Fruit fly (Drosophila melanogaster): ENCODE measurements around the gene TfIIFalpha.

TfIIFalpha gene

DNA sequence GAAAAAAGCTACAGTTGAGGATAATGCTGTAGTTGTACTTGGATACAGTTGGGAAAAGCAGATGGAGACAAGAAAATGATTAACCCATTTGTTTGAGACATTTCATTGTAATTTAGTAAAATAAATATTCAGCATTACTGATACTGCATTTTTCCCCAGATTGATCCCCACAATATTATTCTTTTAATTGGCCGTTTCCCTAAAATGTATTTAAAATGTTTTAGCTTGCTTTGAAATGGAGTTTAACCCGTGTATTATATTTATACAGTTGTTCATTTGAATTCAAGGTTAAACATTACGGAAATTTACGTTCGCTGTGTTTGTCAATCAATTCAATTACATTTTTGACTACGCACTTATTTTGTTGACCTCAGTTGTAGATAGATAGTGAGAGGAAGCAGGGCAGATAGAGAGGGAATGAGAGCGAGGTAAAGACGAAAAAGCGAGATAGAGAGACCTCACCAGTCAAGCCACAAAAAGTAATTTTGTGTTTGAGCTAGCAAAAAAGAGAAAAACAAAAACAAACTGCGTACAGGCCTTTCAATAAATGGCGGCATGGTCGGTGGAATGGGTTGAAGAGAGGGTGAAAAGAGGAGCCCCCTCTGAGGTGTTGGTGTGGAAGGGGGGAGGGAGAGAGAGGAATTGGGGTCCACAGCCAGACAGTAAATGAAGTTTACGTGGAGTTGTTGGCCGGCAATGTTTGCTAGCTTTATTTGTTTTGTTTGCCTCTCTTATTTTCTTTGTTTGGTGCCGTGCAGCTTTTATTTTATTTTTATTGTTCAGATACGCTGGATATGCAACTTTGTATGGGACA is 30.4 kb downstream of the TfIIFalpha start (continued):
- peak; percentile 50; the same call in 1 of the 2 replicates for TF ChIP-seq CG4730 (GFP tag; IDR thresholded peaks at IDR 0.05)
- TF ChIP-seq mld (GFP tag; IDR thresholded peaks at IDR 0.05; ENCODE audit: partially characterized antibody) = no peak
- peak; percentile 83 for TF ChIP-seq Asciz (GFP tag; optimal IDR thresholded peaks at IDR 0.05)
- peak; percentile 66 for TF ChIP-seq klu (GFP tag; IDR thresholded peaks at IDR 0.05)
- no peak for TF ChIP-seq CG42726 (GFP tag; IDR thresholded peaks at IDR 0.05; ENCODE audit: partially characterized antibody)
- peak; percentile 65 for TF ChIP-seq CG12744 (GFP tag; optimal IDR thresholded peaks at IDR 0.05)
- peak; percentile 78 for TF ChIP-seq Dip3 (GFP tag; optimal IDR thresholded peaks at IDR 0.05)
- TF ChIP-seq Hr39 (optimal IDR thresholded peaks at IDR 0.05) = no peak
- TF ChIP-seq Hr78 (GFP tag; optimal IDR thresholded peaks at IDR 0.05) = peak in 1 of 2 experiments; percentile 88
- TF ChIP-seq CG1647 (GFP tag; optimal IDR thresholded peaks at IDR 0.05) = peak; percentile 74
- 0 out of 4 replicates have a peak, but pooled peaks have one; percentile 37 for TF ChIP-seq Dll (GFP tag; IDR thresholded peaks at IDR 0.05; ENCODE audit: partially characterized antibody)
- no peak for TF ChIP-seq CG4282 (GFP tag; optimal IDR thresholded peaks at IDR 0.05)
- TF ChIP-seq Vsx1 (GFP tag; optimal IDR thresholded peaks at IDR 0.05) = peak; percentile 78
- no peak for TF ChIP-seq pzg (GFP tag; optimal IDR thresholded peaks at IDR 0.05)
- peak; percentile 83 for TF ChIP-seq CG10267 (tag; optimal IDR thresholded peaks at IDR 0.05)
- peak; percentile 89 for TF ChIP-seq CG15269 (tag; optimal IDR thresholded peaks at IDR 0.05)
- peak; percentile 56 for TF ChIP-seq CG7372 (GFP tag; IDR thresholded peaks at IDR 0.05)
- peak; percentile 53 for TF ChIP-seq Atf3 (GFP tag; optimal IDR thresholded peaks at IDR 0.05)
- peak; percentile 95 for TF ChIP-seq CG7556 (GFP tag; optimal IDR thresholded peaks at IDR 0.05)
- peak; percentile 84 for TF ChIP-seq CG4854 (GFP tag; optimal IDR thresholded peaks at IDR 0.05)
- peak; percentile 95 for TF ChIP-seq Sox100B (GFP tag; optimal IDR thresholded peaks at IDR 0.05)
- TF ChIP-seq bbx (GFP tag; IDR thresholded peaks at IDR 0.05; ENCODE audit: partially characterized antibody) = no peak
- TF ChIP-seq Atf-2 (GFP tag; optimal IDR thresholded peaks at IDR 0.05) = peak; percentile 85
- peak; percentile 65 for TF ChIP-seq CG2202 (tag; optimal IDR thresholded peaks at IDR 0.05)
- TF ChIP-seq Dip2 (GFP tag; IDR thresholded peaks at IDR 0.05) = no peak
- TF ChIP-seq CG15479 (GFP tag; optimal IDR thresholded peaks at IDR 0.05) = no peak
- peak; percentile 14; the same call in 1 of the 2 replicates for TF ChIP-seq peb (GFP tag; IDR thresholded peaks at IDR 0.05)
- TF ChIP-seq CG12659 (GFP tag; optimal IDR thresholded peaks at IDR 0.05) = peak; percentile 94
- peak; percentile 64 for TF ChIP-seq esg (GFP tag; conservative IDR thresholded peaks at IDR 0.05)
- TF ChIP-seq CG11560 (tag; IDR thresholded peaks at IDR 0.05) = peak; percentile 60; the same call in 1 of the 3 replicates
- peak; percentile 24 for TF ChIP-seq pfk (GFP tag; optimal IDR thresholded peaks at IDR 0.05)
- TF ChIP-seq CG6683 (GFP tag; optimal IDR thresholded peaks at IDR 0.05) = peak; percentile 80
- TF ChIP-seq BtbVII (GFP tag; optimal IDR thresholded peaks at IDR 0.05) = peak; percentile 91
- TF ChIP-seq CG8765 (GFP tag; IDR thresholded peaks at IDR 0.05) = peak; percentile 37; the same call in 1 of the 2 replicates
- peak; percentile 55 for TF ChIP-seq sima (GFP tag; optimal IDR thresholded peaks at IDR 0.05)
- TF ChIP-seq CG11398 (GFP tag; optimal IDR thresholded peaks at IDR 0.05) = peak; percentile 78
- TF ChIP-seq CG17359 (tag; optimal IDR thresholded peaks at IDR 0.05) = peak; percentile 83
- TF ChIP-seq gsb-n (tag; optimal IDR thresholded peaks at IDR 0.05) = peak; percentile 81
- no peak for TF ChIP-seq sna (GFP tag; IDR thresholded peaks at IDR 0.05; ENCODE audit: partially characterized antibody)
- no peak for TF ChIP-seq z (GFP tag; IDR thresholded peaks at IDR 0.05)
- peak; percentile 89 for TF ChIP-seq HHEX (GFP tag; optimal IDR thresholded peaks at IDR 0.05)
- peak; percentile 10 for TF ChIP-seq Aef1 (GFP tag; IDR thresholded peaks at IDR 0.05)
- TF ChIP-seq CG2199 (GFP tag; IDR thresholded peaks at IDR 0.05) = 0 out of 3 replicates have a peak, but pooled peaks have one; percentile 48
- TF ChIP-seq sob (GFP tag; IDR thresholded peaks at IDR 0.05) = peak; percentile 69; the same call in 1 of the 2 replicates
- peak; percentile 18; the same call in 1 of the 2 replicates for TF ChIP-seq danr (GFP tag; IDR thresholded peaks at IDR 0.05)
- TF ChIP-seq Ptx1 (GFP tag; IDR thresholded peaks at IDR 0.05) = peak; percentile 71
- TF ChIP-seq scrt (GFP tag; optimal IDR thresholded peaks at IDR 0.05) = peak; percentile 83
- TF ChIP-seq HLH54F (GFP tag; optimal IDR thresholded peaks at IDR 0.05) = peak; percentile 81

Measured in whole organism, embryonic.